Worm (Caenorhabditis elegans) whole organism, L4 larva: ENCODE results near the gene T04C12.8.

ENCODE experiments used
- D1046.2 ChIP-seq: fragments of 200-800 bp; sonication (Bioruptor generic); IDR thresholded peaks from 2 replicates; pipeline ENCODE4 v1.3.6; 2022; ENCODE audit warnings: missing genetic modification characterization, missing compliant biosample characterization
- F10B5.3 ChIP-seq: sonication (generic microtip); optimal IDR thresholded peaks from 2 replicates; lab custom pipeline; 2016; ENCODE audit warnings: mild to moderate bottlenecking, missing genetic modification characterization, missing compliant biosample characterization
- T20F7.1 ChIP-seq: fragments of 200-800 bp; sonication (Bioruptor generic); optimal IDR thresholded peaks from 2 replicates; lab custom pipeline; 2018; ENCODE audit warnings: mild to moderate bottlenecking, missing genetic modification characterization, missing compliant biosample characterization
- T26A8.4 ChIP-seq: fragments of 200-800 bp; sonication (Bioruptor generic); IDR thresholded peaks from 2 replicates; pipeline ENCODE4 v1.3.6; 2022; ENCODE audit warnings: missing genetic modification characterization, missing compliant biosample characterization
- Y48G9A.11 ChIP-seq: fragments of 200-800 bp; sonication (Bioruptor generic); IDR thresholded peaks from 2 replicates; pipeline ENCODE4 v1.3.6; 2022; ENCODE audit warnings: missing genetic modification reagents, missing genetic modification characterization, missing compliant biosample characterization
- Y5F2A.4 ChIP-seq: fragments of 200-800 bp; sonication (Bioruptor generic); optimal IDR thresholded peaks from 2 replicates; lab custom pipeline; 2018; ENCODE audit warnings: mild to moderate bottlenecking, missing genetic modification characterization, missing compliant biosample characterization
- ZK337.2 ChIP-seq: fragments of 200-800 bp; sonication (Bioruptor generic); IDR thresholded peaks from 2 replicates; pipeline ENCODE4 v1.3.6; 2022; ENCODE audit warnings: missing genetic modification reagents, missing genetic modification characterization, missing compliant biosample characterization
- ZK546.5 ChIP-seq, 2 experiments: sonication (generic microtip); optimal IDR thresholded peaks; 2 replicates each; lab custom pipeline; 2017; ENCODE audit warnings: missing biosample characterization in 2 of 2, missing genetic modification characterization in 2 of 2
- aha-1 ChIP-seq: fragments of 150-350 bp; peaks from one replicate; lab custom pipeline; 2014; ENCODE audit warnings: missing biosample characterization, missing genetic modification characterization
- ceh-20 ChIP-seq: fragments of 200-800 bp; sonication (Bioruptor generic); IDR thresholded peaks from 2 replicates; pipeline ENCODE4 v1.3.6; 2022; ENCODE audit warnings: missing genetic modification reagents, missing genetic modification characterization, missing compliant biosample characterization
- ceh-32 ChIP-seq: sonication (generic microtip); optimal IDR thresholded peaks from 2 replicates; lab custom pipeline; 2016; ENCODE audit warnings: mild to moderate bottlenecking, missing genetic modification characterization, missing compliant biosample characterization; ENCODE audit not compliant: poor library complexity
- ceh-62 ChIP-seq: sonication (generic microtip); optimal IDR thresholded peaks from 2 replicates; lab custom pipeline; 2017; ENCODE audit warnings: missing biosample characterization, missing genetic modification characterization
- ceh-82 ChIP-seq: sonication (generic microtip); optimal IDR thresholded peaks from 2 replicates; lab custom pipeline; 2017; ENCODE audit warnings: missing biosample characterization, missing genetic modification characterization
- daf-16 ChIP-seq, 3 experiments: sonication (generic microtip); optimal IDR thresholded peaks; 2 replicates each; lab custom pipeline; 2016 to 2017; ENCODE audit warnings: missing genetic modification characterization in 3 of 3, missing genetic modification reagents in 3 of 3, mild to moderate bottlenecking in 2 of 3, missing compliant biosample characterization in 2 of 3, missing biosample characterization in 1 of 3, moderate library complexity in 1 of 3
- dmd-6 ChIP-seq: fragments of 200-800 bp; sonication (Bioruptor generic); IDR thresholded peaks from 2 replicates; pipeline ENCODE4 v1.3.6; 2022; ENCODE audit warnings: missing genetic modification reagents, missing genetic modification characterization, missing compliant biosample characterization
- dmd-9 ChIP-seq: fragments of 200-800 bp; sonication (Bioruptor generic); IDR thresholded peaks from 2 replicates; pipeline ENCODE4 v1.3.6; 2022; ENCODE audit warnings: missing genetic modification reagents, missing genetic modification characterization, missing compliant biosample characterization
- egl-27 ChIP-seq: sonication (generic microtip); optimal IDR thresholded peaks from 3 replicates; lab custom pipeline; 2017; ENCODE audit warnings: missing biosample characterization, missing genetic modification reagents, missing genetic modification characterization
- egl-43 ChIP-seq: fragments of 200-800 bp; sonication (Bioruptor generic); IDR thresholded peaks from 2 replicates; pipeline ENCODE4 v1.3.6; 2022; ENCODE audit warnings: missing genetic modification reagents, missing genetic modification characterization, missing compliant biosample characterization
- fkh-10 ChIP-seq: fragments of 150-350 bp; optimal IDR thresholded peaks from 2 replicates; lab custom pipeline; 2014; ENCODE audit warnings: missing biosample characterization, missing genetic modification reagents, missing genetic modification characterization
- hif-1 ChIP-seq, 2 experiments: sonication (generic microtip); optimal IDR thresholded peaks; 2 replicates each; lab custom pipeline; 2016 to 2017; ENCODE audit warnings: missing compliant biosample characterization in 2 of 2, missing genetic modification characterization in 2 of 2, missing genetic modification reagents in 2 of 2, missing genotype in 2 of 2, mild to moderate bottlenecking in 1 of 2
- hlh-30 ChIP-seq: sonication (generic microtip); optimal IDR thresholded peaks from 2 replicates; lab custom pipeline; 2017; ENCODE audit warnings: antibody characterized with exemption, mild to moderate bottlenecking, missing genetic modification characterization, missing compliant biosample characterization; ENCODE audit not compliant: insufficient read depth
- jun-1 ChIP-seq: fragments of 150-350 bp; optimal IDR thresholded peaks from 2 replicates; lab custom pipeline; 2014; ENCODE audit warnings: missing biosample characterization, missing genetic modification reagents, missing genetic modification characterization
- lin-13 ChIP-seq: fragments of 150-350 bp; optimal IDR thresholded peaks from 2 replicates; lab custom pipeline; 2014; ENCODE audit warnings: missing biosample characterization, missing genetic modification reagents, missing genetic modification characterization
- lin-38 ChIP-seq: fragments of 200-800 bp; sonication (Bioruptor generic); IDR thresholded peaks from 2 replicates; pipeline ENCODE4 v1.3.6; 2022; ENCODE audit warnings: missing genetic modification reagents, missing genetic modification characterization, missing compliant biosample characterization
- lsy-2 ChIP-seq, 2 experiments: fragments of 150-350 bp in 1 of 2; sonication (generic microtip) in 1 of 2; optimal IDR thresholded peaks; 2 replicates each; lab custom pipeline; 2014 to 2017; ENCODE audit warnings: missing biosample characterization in 2 of 2, missing genetic modification characterization in 2 of 2
- madf-9 ChIP-seq: fragments of 200-800 bp; sonication (Bioruptor generic); conservative IDR thresholded peaks from 2 replicates; pipeline ENCODE4 v1.3.6; 2022; ENCODE audit warnings: missing genetic modification reagents, missing genetic modification characterization, missing compliant biosample characterization
- mep-1 ChIP-seq: fragments of 150-350 bp; sonication (generic microtip); optimal IDR thresholded peaks from 3 replicates; lab custom pipeline; 2014; ENCODE audit warnings: missing biosample characterization, missing genetic modification characterization
- mes-2 ChIP-seq: sonication (generic microtip); optimal IDR thresholded peaks from 2 replicates; lab custom pipeline; 2016; ENCODE audit warnings: missing genotype, mild to moderate bottlenecking, missing genetic modification characterization, missing compliant biosample characterization; ENCODE audit not compliant: poor library complexity, severe bottlenecking
- nhr-11 ChIP-seq: fragments of 150-350 bp; optimal IDR thresholded peaks from 2 replicates; lab custom pipeline; 2014; ENCODE audit warnings: missing biosample characterization, missing genetic modification characterization
- nhr-237 ChIP-seq: sonication (generic microtip); optimal IDR thresholded peaks from 2 replicates; lab custom pipeline; 2017; ENCODE audit warnings: missing biosample characterization, missing genetic modification characterization
- nhr-25 ChIP-seq: sonication (generic microtip); optimal IDR thresholded peaks from 2 replicates; lab custom pipeline; 2017; ENCODE audit warnings: missing genetic modification characterization, mild to moderate bottlenecking, missing compliant biosample characterization, antibody characterized with exemption, moderate library complexity, borderline replicate concordance; ENCODE audit not compliant: insufficient read depth
- nhr-28 ChIP-seq: fragments of 150-350 bp; optimal IDR thresholded peaks from 2 replicates; lab custom pipeline; 2014; ENCODE audit warnings: missing biosample characterization, missing genetic modification characterization
- nhr-42 ChIP-seq: fragments of 200-800 bp; sonication (Bioruptor generic); IDR thresholded peaks from 2 replicates; pipeline ENCODE4 v1.3.6; 2022; ENCODE audit warnings: missing genetic modification characterization, missing compliant biosample characterization
- nhr-48 ChIP-seq: sonication (generic microtip); optimal IDR thresholded peaks from 2 replicates; lab custom pipeline; 2016; ENCODE audit warnings: mild to moderate bottlenecking, missing genetic modification characterization, missing compliant biosample characterization
- nhr-6 ChIP-seq: fragments of 150-350 bp; optimal IDR thresholded peaks from 2 replicates; lab custom pipeline; 2014; ENCODE audit warnings: missing biosample characterization, missing genetic modification characterization
- nhr-77 ChIP-seq: fragments of 150-350 bp; optimal IDR thresholded peaks from 2 replicates; lab custom pipeline; 2014; ENCODE audit warnings: missing biosample characterization, missing genetic modification characterization
- pqm-1 ChIP-seq: sonication (generic microtip); optimal IDR thresholded peaks from 2 replicates; lab custom pipeline; 2017; ENCODE audit warnings: missing biosample characterization, missing genetic modification characterization
- skn-1 ChIP-seq: fragments of 150-350 bp; optimal IDR thresholded peaks from 2 replicates; lab custom pipeline; 2014; ENCODE audit warnings: missing biosample characterization, missing genetic modification characterization
- spr-1 ChIP-seq: sonication (generic microtip); optimal IDR thresholded peaks from 2 replicates; lab custom pipeline; 2016; ENCODE audit warnings: mild to moderate bottlenecking, missing genetic modification characterization, missing compliant biosample characterization
- unc-62 ChIP-seq, 3 experiments: fragments of 150-350 bp in 1 of 3; sonication (generic microtip); optimal IDR thresholded peaks in 2 of 3; peaks in 1 of 3; 1 replicate in 1 of 3; 2 replicates in 2 of 3; lab custom pipeline; 2014 to 2017; ENCODE audit warnings: missing biosample characterization in 3 of 3, missing genetic modification characterization in 3 of 3, missing genetic modification reagents in 3 of 3, missing genotype in 1 of 3
- vab-7 ChIP-seq: fragments of 200-800 bp; sonication (Bioruptor generic); IDR thresholded peaks from 2 replicates; pipeline ENCODE4 v1.3.6; 2022; ENCODE audit warnings: missing genetic modification reagents, missing genetic modification characterization, missing compliant biosample characterization

Gene T04C12.8

DNA sequence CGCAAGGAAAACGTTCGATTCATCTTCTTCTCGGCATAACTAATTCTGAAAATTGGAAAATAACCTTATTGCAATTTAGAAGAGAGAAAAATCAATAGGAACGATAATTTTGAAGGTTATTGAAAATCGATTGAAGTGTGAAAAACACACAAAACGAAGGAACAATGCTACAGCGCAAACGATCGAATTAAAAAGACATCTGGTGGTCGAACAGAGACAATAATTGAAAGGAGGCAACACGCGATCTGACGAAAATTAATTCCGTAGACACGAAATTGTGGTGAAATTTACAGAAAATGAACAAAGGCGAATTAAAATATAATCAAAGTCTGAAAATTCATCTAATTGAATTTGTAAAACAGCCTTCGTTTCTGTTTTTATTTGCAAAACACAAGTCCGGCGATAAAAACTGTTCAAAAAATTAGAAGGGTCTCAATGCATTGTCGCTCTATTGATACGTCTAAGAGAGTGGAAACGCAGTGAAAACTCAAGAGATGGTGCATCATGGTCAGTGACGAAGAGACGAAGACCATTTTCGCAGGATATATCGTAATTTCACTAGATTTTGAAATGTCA is 29.7 kb downstream of the T04C12.8 start, which contains the start of gene pak-2 (continued):
- TF ChIP-seq lin-38 (GFP tag; lab: Robert Waterston, UW) (peak; percentile 95), dmd-6 (GFP tag; lab: Robert Waterston, UW) (peak; percentile 35; the same call in 1 of the 2 replicates), nhr-237 (tag; lab: Kevin White, UChicago) (no peak), nhr-28 (tag; lab: Kevin White, UChicago) (peak; percentile 67), nhr-25 (tag; lab: Kevin White, UChicago) (peak; percentile 62), nhr-11 (peak; percentile 71), ceh-62 (tag; lab: Kevin White, UChicago) (no peak), jun-1 (tag; lab: Kevin White, UChicago) (no peak), ZK546.5 (tag; optimal IDR thresholded peaks at IDR 0.05; lab: Kevin White, UChicago) (no peak), nhr-42 (no peak), hlh-30 (peak; percentile 57), Y48G9A.11 (GFP tag; lab: Robert Waterston, UW) (0 out of 2 replicates have a peak, but pooled peaks have one; percentile 45), egl-43 (no peak), nhr-77 (peak; percentile 83), D1046.2 (GFP tag; lab: Robert Waterston, UW) (no peak), T26A8.4 (GFP tag; lab: Robert Waterston, UW) (no peak), lin-13 (GFP tag; lab: Kevin White, UChicago) (peak; percentile 69), dmd-9 (GFP tag; lab: Robert Waterston, UW) (0 out of 2 replicates have a peak, but pooled peaks have one; percentile 49), egl-27 (no peak), pqm-1 (tag; lab: Kevin White, UChicago) (peak; percentile 0), F10B5.3 (tag; lab: Kevin White, UChicago) (no peak)
- TF ChIP-seq, all 104 proteins: peak for 35

- TF ChIP-seq unc-62 (GFP tag; optimal IDR thresholded peaks at IDR 0.05 in 1 of 2; lab: Kevin White, UChicago) (peak in 1 of 2 experiments; percentile 74), unc-62 (tag; optimal IDR thresholded peaks at IDR 0.05; lab: Kevin White, UChicago) (no peak), ceh-20 (GFP tag; lab: Robert Waterston, UW) (0 out of 2 replicates have a peak, but pooled peaks have one; percentile 39), skn-1 (tag; lab: Kevin White, UChicago) (no peak), nhr-11 (peak; percentile 58), nhr-48 (tag; lab: Kevin White, UChicago) (no peak), ZK546.5 (tag; optimal IDR thresholded peaks at IDR 0.05; lab: Kevin White, UChicago) (no peak), Y5F2A.4 (GFP tag; lab: Kevin White, UChicago) (no peak)
These were observed 34.4 kb downstream of the T04C12.8 start, which contains the start of gene pptr-2 for ce11 chrV:11034748-11035147. TSS of gene pptr-2 (minus strand) at chrV:11034931.

DNA sequence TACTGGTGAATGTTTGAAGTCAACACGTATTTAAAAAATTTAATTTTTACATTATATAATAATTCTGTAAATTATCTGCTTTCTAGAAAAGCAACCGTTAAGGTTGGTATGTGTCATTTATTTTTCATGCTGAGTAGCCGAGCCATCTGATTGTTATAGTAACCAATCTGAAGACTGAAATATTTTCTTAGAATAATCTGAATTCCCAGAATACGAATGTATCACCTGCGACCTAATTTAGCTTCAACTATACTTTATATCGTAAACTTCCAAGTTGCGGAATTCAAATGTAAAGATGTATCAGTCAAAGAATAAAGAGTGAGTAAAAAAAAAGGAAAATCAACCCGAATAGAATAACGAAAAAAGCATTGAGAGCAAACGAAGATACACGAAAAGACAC is 35.9 kb downstream of the T04C12.8 start:
- TF ChIP-seq ceh-32 (tag; lab: Kevin White, UChicago) (no peak), fkh-10 (peak; percentile 11), vab-7 (no peak), aha-1 (tag; lab: Kevin White, UChicago) (peak; percentile 72)
- TF ChIP-seq, all 104 proteins: peak for 2

ce11 chrV:11030675-11031074 is 38.5 kb downstream of the T04C12.8 start:
- TF ChIP-seq unc-62 (GFP tag; optimal IDR thresholded peaks at IDR 0.05 in 1 of 2; lab: Kevin White, UChicago) (peak in 1 of 2 experiments; percentile 93), unc-62 (tag; optimal IDR thresholded peaks at IDR 0.05; lab: Kevin White, UChicago) (no peak), ceh-82 (no peak)

ce11 chrV:11029309-11029708 is 39.8 kb downstream of the T04C12.8 start:
- TF ChIP-seq spr-1 (tag; lab: Kevin White, UChicago) = peak; percentile 41
- TF ChIP-seq dmd-9 (GFP tag; lab: Robert Waterston, UW) = peak; percentile 69
- peak in 1 of 2 experiments; percentile 82 for TF ChIP-seq hif-1 (tag; optimal IDR thresholded peaks at IDR 0.05; lab: Kevin White, UChicago)
- TF ChIP-seq hlh-30 = peak; percentile 14
- 0 out of 2 replicates have a peak, but pooled peaks have one; percentile 17 for TF ChIP-seq madf-9 (GFP tag; lab: Robert Waterston, UW)
- TF ChIP-seq lsy-2 (tag; optimal IDR thresholded peaks at IDR 0.05; lab: Kevin White, UChicago) = peak in 1 of 2 experiments; percentile 70
- no peak for TF ChIP-seq daf-16 (GFP tag; optimal IDR thresholded peaks at IDR 0.05; lab: Kevin White, UChicago)
- TF ChIP-seq daf-16 (tag; optimal IDR thresholded peaks at IDR 0.05; lab: Kevin White, UChicago) = peak; percentile 29
- peak; percentile 69 for TF ChIP-seq lin-38 (GFP tag; lab: Robert Waterston, UW)
- TF ChIP-seq ZK337.2 (GFP tag; lab: Robert Waterston, UW) = 0 out of 2 replicates have a peak, but pooled peaks have one; percentile 53
- TF ChIP-seq T20F7.1 = peak; percentile 42
- TF ChIP-seq mep-1 (tag; lab: Kevin White, UChicago) = peak; percentile 24
- TF ChIP-seq mes-2 = peak; percentile 97
- peak; percentile 33 for TF ChIP-seq nhr-28 (tag; lab: Kevin White, UChicago)
- TF ChIP-seq nhr-6 (tag; lab: Kevin White, UChicago) = peak; percentile 46
